Fruit fly (Drosophila melanogaster) whole organism, adult: ENCODE measurements around the gene HGTX.

Experiments
- CG11617 ChIP-seq: fragments of 200-800 bp; sonication (Bioruptor generic); optimal IDR thresholded peaks from 2 replicates; lab custom pipeline; 2017; ENCODE audit warnings: mild to moderate bottlenecking, missing biosample characterization, missing genetic modification reagents, missing genetic modification characterization
- CG12768 ChIP-seq: fragments of 200-800 bp; sonication (Bioruptor generic); optimal IDR thresholded peaks from 2 replicates; lab custom pipeline; 2017; ENCODE audit warnings: missing biosample characterization, missing genetic modification characterization, mild to moderate bottlenecking, moderate library complexity, missing genetic modification reagents
- CG14711 ChIP-seq: fragments of 200-800 bp; sonication (Bioruptor generic); optimal IDR thresholded peaks from 2 replicates; lab custom pipeline; 2018; ENCODE audit warnings: missing biosample characterization, mild to moderate bottlenecking, missing genetic modification characterization, moderate library complexity
- CG1620 ChIP-seq: fragments of 200-800 bp; sonication (Bioruptor generic); optimal IDR thresholded peaks from 2 replicates; lab custom pipeline; 2016; ENCODE audit warnings: missing biosample characterization, missing genetic modification characterization
- CG33017 ChIP-seq: fragments of 200-800 bp; sonication (Bioruptor generic); optimal IDR thresholded peaks from 2 replicates; lab custom pipeline; 2018; ENCODE audit warnings: missing biosample characterization, mild to moderate bottlenecking, missing genetic modification characterization, moderate library complexity
- CG5204 ChIP-seq: fragments of 200-800 bp; sonication (Bioruptor generic); optimal IDR thresholded peaks from 2 replicates; lab custom pipeline; 2016; ENCODE audit warnings: missing biosample characterization, missing genetic modification characterization
- CG7045 ChIP-seq: fragments of 200-800 bp; sonication (Bioruptor generic); optimal IDR thresholded peaks from 2 replicates; lab custom pipeline; 2017; ENCODE audit warnings: missing biosample characterization, mild to moderate bottlenecking, missing genetic modification characterization
- CG7101 ChIP-seq: fragments of 200-800 bp; sonication (Bioruptor generic); optimal IDR thresholded peaks from 2 replicates; lab custom pipeline; 2018; ENCODE audit warnings: missing biosample characterization, mild to moderate bottlenecking, missing genetic modification characterization, moderate library complexity
- Clk ChIP-seq: fragments of 200-800 bp; sonication (Bioruptor generic); optimal IDR thresholded peaks from 2 replicates; lab custom pipeline; 2017; ENCODE audit warnings: missing biosample characterization, missing genetic modification characterization
- Crg-1 ChIP-seq: fragments of 200-800 bp; sonication (Bioruptor generic); optimal IDR thresholded peaks from 2 replicates; lab custom pipeline; 2016; ENCODE audit warnings: missing biosample characterization, missing genetic modification characterization
- Hr96 ChIP-seq: fragments of 200-800 bp; sonication (Bioruptor generic); optimal IDR thresholded peaks from 2 replicates; lab custom pipeline; 2016; ENCODE audit warnings: missing biosample characterization, missing genetic modification characterization
- Mnt ChIP-seq: fragments of 200-800 bp; sonication (Bioruptor generic); optimal IDR thresholded peaks from 2 replicates; lab custom pipeline; 2016; ENCODE audit warnings: missing biosample characterization, mild to moderate bottlenecking, missing genetic modification characterization
- bab1 ChIP-seq: fragments of 200-800 bp; sonication (Bioruptor generic); optimal IDR thresholded peaks from 3 replicates; lab custom pipeline; 2019; ENCODE audit warnings: missing biosample characterization, mild to moderate bottlenecking, missing genetic modification characterization, moderate library complexity
- cic ChIP-seq: fragments of 200-800 bp; sonication (Bioruptor generic); optimal IDR thresholded peaks from 2 replicates; lab custom pipeline; 2017; ENCODE audit warnings: missing biosample characterization, mild to moderate bottlenecking, missing genetic modification characterization, moderate library complexity
- cnc ChIP-seq, 2 experiments: fragments of >200 bp; optimal IDR thresholded peaks; 2 replicates each; lab custom pipeline; 2017
- kay ChIP-seq: fragments of 200-800 bp; sonication (Bioruptor generic); peaks from one replicate; lab custom pipeline; 2016; ENCODE audit warnings: missing biosample characterization, missing genetic modification characterization, borderline replicate concordance
- ovo ChIP-seq: fragments of 200-800 bp; sonication (Bioruptor generic); optimal IDR thresholded peaks from 2 replicates; lab custom pipeline; 2016; ENCODE audit warnings: missing biosample characterization, missing genetic modification characterization
- pad ChIP-seq: fragments of 200-800 bp; sonication (Bioruptor generic); optimal IDR thresholded peaks from 3 replicates; lab custom pipeline; 2017; ENCODE audit warnings: missing biosample characterization, missing genetic modification characterization, mild to moderate bottlenecking, moderate library complexity, missing genetic modification reagents
- tj ChIP-seq: fragments of 200-800 bp; sonication (Bioruptor generic); optimal IDR thresholded peaks from 3 replicates; lab custom pipeline; 2017; ENCODE audit warnings: missing biosample characterization, mild to moderate bottlenecking, missing genetic modification characterization, moderate library complexity
- toe ChIP-seq: fragments of 200-800 bp; sonication (Bioruptor generic); optimal IDR thresholded peaks from 2 replicates; lab custom pipeline; 2016; ENCODE audit warnings: missing biosample characterization, missing genetic modification characterization

HGTX gene

DNA sequence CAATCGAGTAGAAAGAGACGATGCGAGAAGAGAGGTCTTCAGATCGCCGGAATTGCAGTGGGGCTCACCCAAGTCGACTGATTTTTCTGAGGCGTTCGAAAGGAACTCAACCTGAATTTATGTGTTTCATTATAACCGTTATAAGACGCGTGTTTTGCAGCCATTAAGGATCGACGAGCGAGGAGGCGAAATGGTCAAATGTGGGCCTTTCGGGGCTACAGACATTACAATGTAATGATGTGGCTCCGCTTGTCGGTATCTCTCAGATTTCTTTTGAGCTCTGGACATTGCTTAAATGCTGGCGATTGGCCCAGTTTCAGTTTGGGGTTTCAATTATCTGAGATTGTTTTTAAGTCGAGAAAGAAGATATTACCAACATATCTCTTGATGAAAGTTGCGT is 43.5 kb upstream of the HGTX start:
- TF ChIP-seq CG14711 (tag; lab: Kevin White, UChicago): no peak
- TF ChIP-seq CG7101: no peak
- TF ChIP-seq Hr96 (GFP tag; lab: Kevin White, UChicago): no peak
- no peak for TF ChIP-seq CG1620

DNA sequence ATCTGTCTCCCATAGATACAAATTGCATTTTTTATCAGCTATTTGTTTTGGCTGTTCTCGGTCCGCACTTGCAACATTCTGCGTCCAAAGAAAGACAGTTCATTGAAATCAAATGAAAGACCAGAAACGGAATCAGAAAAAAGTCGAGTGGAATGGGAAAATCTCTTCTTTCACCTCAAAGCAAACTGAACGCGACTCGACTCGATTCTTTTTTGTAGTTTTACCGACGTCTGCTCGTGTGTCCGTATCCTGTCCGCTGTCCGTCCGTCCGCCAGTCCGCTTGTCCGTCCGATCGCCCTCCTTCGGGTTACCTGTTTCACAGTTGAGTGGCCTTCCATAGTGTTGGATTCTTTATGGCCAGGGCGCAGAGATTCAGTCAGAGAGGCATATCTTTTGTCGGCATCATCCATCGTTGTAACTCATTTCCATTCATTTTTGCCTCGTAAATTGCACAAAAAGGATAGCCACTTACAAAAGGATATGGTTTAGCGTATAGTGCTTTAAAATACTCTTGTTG is 42.7 kb upstream of the HGTX start:
- TF ChIP-seq Mnt (GFP tag; lab: Kevin White, UChicago) (no peak), CG12768 (GFP tag; lab: Kevin White, UChicago) (no peak), toe (no peak), cnc (optimal IDR thresholded peaks at IDR 0.05; lab: Kevin White, UChicago) (no peak), Clk (GFP tag; lab: Kevin White, UChicago) (no peak), cic (no peak), tj (GFP tag; lab: Kevin White, UChicago) (no peak), Crg-1 (GFP tag; lab: Kevin White, UChicago) (no peak), CG7045 (GFP tag; lab: Kevin White, UChicago) (no peak), bab1 (GFP tag; lab: Kevin White, UChicago) (no peak), CG33017 (tag; lab: Kevin White, UChicago) (no peak), CG5204 (GFP tag; lab: Kevin White, UChicago) (no peak), CG14711 (tag; lab: Kevin White, UChicago) (no peak), CG11617 (GFP tag; lab: Kevin White, UChicago) (no peak), CG7101 (no peak)

dm6 chr3L:14640814-14641317 is 41.5 kb upstream of the HGTX start:
- TF ChIP-seq CG12768 (GFP tag; lab: Kevin White, UChicago): no peak
- no peak for TF ChIP-seq Mnt (GFP tag; lab: Kevin White, UChicago)
- TF ChIP-seq CG33017 (tag; lab: Kevin White, UChicago): no peak
- no peak for TF ChIP-seq ovo (GFP tag; lab: Kevin White, UChicago)
- TF ChIP-seq kay: no peak
- no peak for TF ChIP-seq pad (GFP tag; lab: Kevin White, UChicago)
- no peak for TF ChIP-seq cic
- no peak for TF ChIP-seq Crg-1 (GFP tag; lab: Kevin White, UChicago)
- TF ChIP-seq CG7045 (GFP tag; lab: Kevin White, UChicago): no peak

- TF ChIP-seq toe (no peak), cnc (optimal IDR thresholded peaks at IDR 0.05; lab: Kevin White, UChicago) (no peak), Hr96 (GFP tag; lab: Kevin White, UChicago) (no peak), CG7101 (no peak), bab1 (GFP tag; lab: Kevin White, UChicago) (no peak), Mnt (GFP tag; lab: Kevin White, UChicago) (no peak), pad (GFP tag; lab: Kevin White, UChicago) (no peak), ovo (GFP tag; lab: Kevin White, UChicago) (no peak)
These were observed 40.4 kb upstream of the HGTX start for dm6 chr3L:14639778-14640177.

- TF ChIP-seq bab1 (GFP tag; lab: Kevin White, UChicago) (no peak), tj (GFP tag; lab: Kevin White, UChicago) (peak; percentile 86), kay (no peak), Clk (GFP tag; lab: Kevin White, UChicago) (no peak), CG11617 (GFP tag; lab: Kevin White, UChicago) (no peak), pad (GFP tag; lab: Kevin White, UChicago) (no peak), CG14711 (tag; lab: Kevin White, UChicago) (no peak)
These were observed 38.6 kb upstream of the HGTX start for dm6 chr3L:14637705-14638529.

DNA sequence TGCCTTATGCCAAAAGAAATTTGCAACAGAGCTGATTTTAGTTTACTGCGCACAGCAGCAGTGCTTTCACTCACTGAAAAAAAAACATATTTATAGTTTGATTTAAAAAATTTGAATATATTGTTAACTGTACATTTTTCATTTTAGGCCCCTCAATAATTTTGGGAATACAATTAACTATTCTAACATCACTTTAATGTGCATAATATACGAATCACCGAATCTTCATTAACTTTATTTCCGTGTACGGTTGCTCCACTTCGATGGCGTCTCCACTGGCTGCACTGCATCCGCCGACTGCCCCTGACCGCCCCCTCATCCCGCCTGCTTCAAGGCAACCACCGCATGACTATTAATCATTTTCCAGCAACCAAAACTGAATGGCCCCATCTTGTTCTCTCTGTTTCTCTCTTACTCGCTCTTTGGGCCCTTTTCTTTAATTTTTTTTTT is 37.4 kb upstream of the HGTX start:
- TF ChIP-seq CG14711 (tag; lab: Kevin White, UChicago): no peak
- TF ChIP-seq tj (GFP tag; lab: Kevin White, UChicago): peak; percentile 17

DNA sequence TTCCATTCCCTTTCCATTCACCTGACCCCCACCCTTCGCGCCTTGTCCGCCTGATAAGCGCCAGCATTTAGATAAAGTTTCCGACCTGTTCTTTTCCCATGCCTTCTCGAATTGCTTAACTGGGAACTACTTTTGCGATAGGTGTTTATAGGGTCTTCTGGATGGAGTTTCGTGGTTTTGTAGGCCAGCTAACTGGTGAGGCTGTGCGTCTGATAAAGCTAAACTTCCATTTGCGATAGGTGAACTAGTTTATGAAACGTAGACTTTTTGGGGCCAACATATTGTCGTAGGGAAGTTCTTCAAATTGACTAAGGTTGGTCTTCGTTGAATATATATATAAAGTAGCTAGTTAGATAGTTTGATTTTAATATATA is 36.2 kb upstream of the HGTX start:
- TF ChIP-seq kay (peak; percentile 23), toe (no peak)
